Fruit fly (Drosophila melanogaster) whole organism, embryonic: ENCODE results near the gene CG14147.
A peak's percentile ranks its signal among the peaks of the same experiment; 100 is the strongest.

ENCODE experiments used
- Awh ChIP-seq: fragments of 200-800 bp; sonication (Bioruptor generic); IDR thresholded peaks from 2 replicates; pipeline ENCODE4, ENCODE4 v1.3.6; 2022; ENCODE audit warnings: missing biosample characterization, missing genetic modification characterization
- CG10321 ChIP-seq: fragments of 200-800 bp; sonication (Bioruptor generic); IDR thresholded peaks from 2 replicates; pipeline ENCODE4 v1.3.6; 2022; ENCODE audit warnings: missing biosample characterization, missing genetic modification characterization
- CG10565 ChIP-seq: fragments of 200-800 bp; sonication (Bioruptor generic); optimal IDR thresholded peaks from 3 replicates; lab custom pipeline; 2016; ENCODE audit warnings: missing biosample characterization, mild to moderate bottlenecking, missing genetic modification characterization
- CG11504 ChIP-seq: fragments of 200-800 bp; sonication (Bioruptor generic); optimal IDR thresholded peaks from 3 replicates; lab custom pipeline; 2019; ENCODE audit warnings: missing biosample characterization, mild to moderate bottlenecking, missing genetic modification characterization, moderate library complexity
- CG12071 ChIP-seq: fragments of 200-800 bp; sonication (Bioruptor generic); optimal IDR thresholded peaks from 3 replicates; lab custom pipeline; 2018; ENCODE audit warnings: missing biosample characterization, mild to moderate bottlenecking, missing genetic modification characterization
- CG13775 ChIP-seq: fragments of 200-800 bp; sonication (Bioruptor generic); optimal IDR thresholded peaks from 3 replicates; lab custom pipeline; 2017; ENCODE audit warnings: missing biosample characterization, mild to moderate bottlenecking, missing genetic modification characterization
- CG15514 ChIP-seq: fragments of 200-800 bp; sonication (Bioruptor generic); optimal IDR thresholded peaks from 3 replicates; lab custom pipeline; 2017; ENCODE audit warnings: missing biosample characterization, missing genetic modification characterization, mild to moderate bottlenecking, moderate library complexity, missing genetic modification reagents
- CG17361 ChIP-seq: fragments of 200-800 bp; sonication (Bioruptor generic); IDR thresholded peaks from 3 replicates; pipeline ENCODE4 v1.3.6; 2022; ENCODE audit warnings: missing biosample characterization, missing genetic modification characterization
- CG18262 ChIP-seq: fragments of 200-800 bp; optimal IDR thresholded peaks from 3 replicates; lab custom pipeline; 2019; ENCODE audit warnings: missing biosample characterization, mild to moderate bottlenecking, missing genetic modification characterization, moderate library complexity
- CG2199 ChIP-seq: fragments of 200-800 bp; sonication (Bioruptor generic); IDR thresholded peaks from 3 replicates; pipeline ENCODE4 v1.3.6; 2022; ENCODE audit warnings: missing biosample characterization, missing genetic modification characterization
- CG2875 ChIP-seq: fragments of 200-800 bp; sonication (Bioruptor generic); optimal IDR thresholded peaks from 2 replicates; lab custom pipeline; 2017; ENCODE audit warnings: missing biosample characterization, mild to moderate bottlenecking, missing genetic modification characterization, missing genetic modification reagents
- CG3281 ChIP-seq: fragments of 200-800 bp; sonication (Bioruptor generic); optimal IDR thresholded peaks from 3 replicates; lab custom pipeline; 2017; ENCODE audit warnings: missing biosample characterization, mild to moderate bottlenecking, missing genetic modification characterization
- CG3995 ChIP-seq: fragments of 200-800 bp; sonication (Bioruptor generic); optimal IDR thresholded peaks from 3 replicates; lab custom pipeline; 2016; ENCODE audit warnings: missing biosample characterization, missing genetic modification characterization
- CG4282 ChIP-seq: fragments of 200-800 bp; sonication (Bioruptor generic); optimal IDR thresholded peaks from 2 replicates; lab custom pipeline; 2016; ENCODE audit warnings: missing biosample characterization, missing genetic modification characterization
- CG7963 ChIP-seq: fragments of 200-800 bp; sonication (Bioruptor generic); IDR thresholded peaks from 3 replicates; pipeline ENCODE4 v1.3.6; 2022; ENCODE audit warnings: missing biosample characterization, missing genetic modification characterization; ENCODE audit not compliant: partially characterized antibody
- CG9932 ChIP-seq: fragments of 200-800 bp; sonication (Bioruptor generic); IDR thresholded peaks from 2 replicates; pipeline ENCODE4 v1.3.6; 2022; ENCODE audit warnings: missing biosample characterization, missing genetic modification characterization
- Chrac-16 ChIP-seq: fragments of 200-800 bp; sonication (Bioruptor generic); optimal IDR thresholded peaks from 3 replicates; lab custom pipeline; 2016; ENCODE audit warnings: missing biosample characterization, missing genetic modification characterization
- CoRest ChIP-seq: fragments of 200-800 bp; sonication (Bioruptor generic); optimal IDR thresholded peaks from 3 replicates; lab custom pipeline; 2018; ENCODE audit warnings: missing biosample characterization, mild to moderate bottlenecking, missing genetic modification characterization, moderate library complexity
- Deaf1 ChIP-seq: fragments of 200-800 bp; optimal IDR thresholded peaks from 3 replicates; lab custom pipeline; 2019; ENCODE audit warnings: missing biosample characterization, mild to moderate bottlenecking, missing genetic modification characterization, moderate library complexity
- Dek ChIP-seq: fragments of 200-800 bp; sonication (Bioruptor generic); optimal IDR thresholded peaks from 3 replicates; lab custom pipeline; 2019; ENCODE audit warnings: missing biosample characterization, mild to moderate bottlenecking, missing genetic modification characterization, moderate library complexity
- E2f1 ChIP-seq: fragments of 200-800 bp; sonication (Bioruptor generic); IDR thresholded peaks from 2 replicates; pipeline ENCODE4 v1.3.6; 2022; ENCODE audit warnings: missing biosample characterization, missing genetic modification characterization
- Eip74EF ChIP-seq, 2 experiments: fragments of 200-800 bp in 1 of 2; fragments of >200 bp in 1 of 2; sonication (Bioruptor generic) in 1 of 2; optimal IDR thresholded peaks; 2 replicates each; lab custom pipeline; 2017 to 2019; ENCODE audit warnings: missing biosample characterization in 2 of 2, missing genetic modification characterization in 2 of 2, mild to moderate bottlenecking in 1 of 2, moderate library complexity in 1 of 2
- Elba2 ChIP-seq: fragments of 200-800 bp; sonication (Bioruptor generic); optimal IDR thresholded peaks from 3 replicates; lab custom pipeline; 2016; ENCODE audit warnings: missing biosample characterization, missing genetic modification characterization
- Ets97D ChIP-seq: fragments of 200-800 bp; sonication (Bioruptor generic); optimal IDR thresholded peaks from 3 replicates; lab custom pipeline; 2016; ENCODE audit warnings: missing biosample characterization, missing genetic modification characterization
- MESR4 ChIP-seq: fragments of 200-800 bp; sonication (Bioruptor generic); optimal IDR thresholded peaks from 2 replicates; lab custom pipeline; 2018; ENCODE audit warnings: missing biosample characterization, mild to moderate bottlenecking, missing genetic modification characterization, moderate library complexity
- Pdp1 ChIP-seq, 2 experiments: fragments of 200-800 bp; sonication (Bioruptor generic); optimal IDR thresholded peaks; 3 replicates each; lab custom pipeline; 2016; ENCODE audit warnings: missing biosample characterization in 2 of 2, missing genetic modification characterization in 2 of 2, mild to moderate bottlenecking in 1 of 2, moderate library complexity in 1 of 2
- Poxn ChIP-seq: fragments of 200-800 bp; sonication (Bioruptor generic); IDR thresholded peaks from 2 replicates; pipeline ENCODE4 v1.3.6; 2022; ENCODE audit warnings: missing biosample characterization, missing genetic modification characterization
- Rx ChIP-seq: fragments of 200-800 bp; sonication (Bioruptor generic); IDR thresholded peaks from 2 replicates; pipeline ENCODE4 v1.3.6; 2022; ENCODE audit warnings: missing biosample characterization, missing genetic modification characterization
- Spps ChIP-seq: fragments of 200-800 bp; sonication (Bioruptor generic); optimal IDR thresholded peaks from 2 replicates; lab custom pipeline; 2018; ENCODE audit warnings: missing biosample characterization, mild to moderate bottlenecking, missing genetic modification characterization
- Xbp1 ChIP-seq: fragments of 200-800 bp; sonication (Bioruptor generic); optimal IDR thresholded peaks from 3 replicates; lab custom pipeline; 2016; ENCODE audit warnings: missing biosample characterization, mild to moderate bottlenecking, missing genetic modification characterization
- cato ChIP-seq: fragments of 200-800 bp; sonication (Bioruptor generic); optimal IDR thresholded peaks from 2 replicates; lab custom pipeline; 2016; ENCODE audit warnings: missing biosample characterization, missing genetic modification characterization, borderline replicate concordance
- caup ChIP-seq: fragments of 200-800 bp; sonication (Bioruptor generic); optimal IDR thresholded peaks from 3 replicates; lab custom pipeline; 2017; ENCODE audit warnings: missing biosample characterization, mild to moderate bottlenecking, missing genetic modification characterization, moderate library complexity; ENCODE audit not compliant: severe bottlenecking
- crp ChIP-seq, 2 experiments: fragments of 200-800 bp; sonication (Bioruptor generic); optimal IDR thresholded peaks; 2 replicates in 1 of 2; 3 replicates in 1 of 2; lab custom pipeline; 2017; ENCODE audit warnings: missing biosample characterization in 2 of 2, missing genetic modification characterization in 2 of 2, mild to moderate bottlenecking in 1 of 2, moderate library complexity in 1 of 2
- dpn ChIP-seq, 2 experiments: fragments of 200-800 bp; sonication (Bioruptor generic); optimal IDR thresholded peaks; 3 replicates each; lab custom pipeline; 2016; ENCODE audit warnings: missing biosample characterization in 2 of 2, missing genetic modification characterization in 2 of 2
- dysf ChIP-seq: fragments of 200-800 bp; sonication (Bioruptor generic); IDR thresholded peaks from 3 replicates; pipeline ENCODE4 v1.3.6; 2022; ENCODE audit warnings: missing biosample characterization, missing genetic modification characterization
- fd102C ChIP-seq: fragments of 200-800 bp; sonication (Bioruptor generic); optimal IDR thresholded peaks from 2 replicates; lab custom pipeline; 2018; ENCODE audit warnings: missing biosample characterization, mild to moderate bottlenecking, missing genetic modification characterization, moderate library complexity
- fru ChIP-seq: fragments of >200 bp; optimal IDR thresholded peaks from 2 replicates; lab custom pipeline; 2017
- ftz-f1 ChIP-seq: fragments of 200-800 bp; sonication (Bioruptor generic); optimal IDR thresholded peaks from 2 replicates; lab custom pipeline; 2016; ENCODE audit warnings: missing biosample characterization, missing genetic modification characterization
- fu2 ChIP-seq: fragments of 200-800 bp; sonication (Bioruptor generic); optimal IDR thresholded peaks from 2 replicates; lab custom pipeline; 2016; ENCODE audit warnings: missing biosample characterization, missing genetic modification characterization
- kah ChIP-seq: fragments of 200-800 bp; sonication (Bioruptor generic); optimal IDR thresholded peaks from 2 replicates; lab custom pipeline; 2018; ENCODE audit warnings: missing biosample characterization, mild to moderate bottlenecking, missing genetic modification characterization
- mirr ChIP-seq: fragments of 200-800 bp; sonication (Bioruptor generic); optimal IDR thresholded peaks from 3 replicates; lab custom pipeline; 2018; ENCODE audit warnings: missing biosample characterization, mild to moderate bottlenecking, missing genetic modification characterization
- mld ChIP-seq: fragments of 200-800 bp; sonication (Bioruptor generic); IDR thresholded peaks from 3 replicates; pipeline ENCODE4 v1.3.6; 2022; ENCODE audit warnings: missing biosample characterization, missing genetic modification characterization; ENCODE audit not compliant: partially characterized antibody
- nerfin-1 ChIP-seq: fragments of 200-800 bp; sonication (Bioruptor generic); optimal IDR thresholded peaks from 3 replicates; lab custom pipeline; 2019; ENCODE audit warnings: missing biosample characterization, mild to moderate bottlenecking, missing genetic modification characterization, moderate library complexity
- p53 ChIP-seq: fragments of 200-800 bp; sonication (Bioruptor generic); optimal IDR thresholded peaks from 2 replicates; lab custom pipeline; 2016; ENCODE audit warnings: missing biosample characterization, missing genetic modification characterization
- ro ChIP-seq: fragments of 200-800 bp; sonication (Bioruptor generic); IDR thresholded peaks from 2 replicates; pipeline ENCODE4 v1.3.6; 2022; ENCODE audit warnings: missing biosample characterization, missing genetic modification characterization
- sob ChIP-seq: fragments of 200-800 bp; sonication (Bioruptor generic); IDR thresholded peaks from 2 replicates; pipeline ENCODE4 v1.3.6; 2022; ENCODE audit warnings: missing biosample characterization, missing genetic modification characterization
- twi ChIP-seq: fragments of 200-800 bp; optimal IDR thresholded peaks from 2 replicates; lab custom pipeline; 2019; ENCODE audit warnings: missing biosample characterization, mild to moderate bottlenecking, missing genetic modification characterization, moderate library complexity
- vvl ChIP-seq: fragments of 200-800 bp; sonication (Bioruptor generic); IDR thresholded peaks from 2 replicates; pipeline ENCODE4 v1.3.6; 2022; ENCODE audit warnings: missing biosample characterization, missing genetic modification characterization

The CG14147 gene

dm6 chr3L:10965731-10966647 is 6.5 kb upstream of the CG14147 start (continued):
- peak; percentile 50 for TF ChIP-seq caup (GFP tag; lab: Kevin White, UChicago)
- TF ChIP-seq Pdp1 (GFP tag; optimal IDR thresholded peaks at IDR 0.05; lab: Kevin White, UChicago), result peak; percentile 82 to 87
- peak; percentile 88 for TF ChIP-seq nerfin-1 (tag; lab: Kevin White, UChicago)
- TF ChIP-seq dpn (GFP tag; optimal IDR thresholded peaks at IDR 0.05; lab: Kevin White, UChicago), result peak; percentile 86 to 87
- peak; percentile 70 for TF ChIP-seq ro (GFP tag; lab: Robert Waterston, UW)
- TF ChIP-seq CG12071 (GFP tag; lab: Kevin White, UChicago), result peak; percentile 76
- TF ChIP-seq crp (GFP tag; optimal IDR thresholded peaks at IDR 0.05; lab: Kevin White, UChicago), result peak in 1 of 2 experiments; percentile 36
- peak; percentile 81 for TF ChIP-seq twi
- TF ChIP-seq CG4282 (GFP tag; lab: Kevin White, UChicago), result peak; percentile 60
- peak; percentile 73 for TF ChIP-seq Deaf1 (tag; lab: Kevin White, UChicago)
- TF ChIP-seq ftz-f1 (GFP tag; lab: Kevin White, UChicago), result no peak
- TF ChIP-seq CG10321 (GFP tag; lab: Robert Waterston, UW), result peak; percentile 33; the same call in 1 of the 2 replicates
- peak; percentile 61 for TF ChIP-seq CG13775 (GFP tag; lab: Kevin White, UChicago)
- peak; percentile 76 for TF ChIP-seq sob (GFP tag; lab: Robert Waterston, UW)
- peak; percentile 85 for TF ChIP-seq CG2875 (GFP tag; lab: Kevin White, UChicago)
- peak; percentile 11 for TF ChIP-seq mirr (GFP tag; lab: Kevin White, UChicago)
- TF ChIP-seq Xbp1 (GFP tag; lab: Kevin White, UChicago), result peak; percentile 91
- TF ChIP-seq vvl (GFP tag; lab: Robert Waterston, UW), result peak; percentile 92
- peak; percentile 23 for TF ChIP-seq CG10565 (GFP tag; lab: Kevin White, UChicago)
- TF ChIP-seq Awh (GFP tag; lab: Robert Waterston, UW), result peak; percentile 76; the same call in 1 of the 2 replicates
- peak; percentile 82 for TF ChIP-seq E2f1 (GFP tag; lab: Robert Waterston, UW)
- peak; percentile 93 for TF ChIP-seq CG18262
- TF ChIP-seq CG7963 (GFP tag; lab: Robert Waterston, UW), result no peak
- no peak for TF ChIP-seq fu2 (GFP tag; lab: Kevin White, UChicago)
- peak; percentile 87 for TF ChIP-seq Spps (tag; lab: Kevin White, UChicago)
- peak; percentile 16 for TF ChIP-seq MESR4
- TF ChIP-seq cato, result peak; percentile 67
- peak; percentile 70 for TF ChIP-seq Rx (GFP tag; lab: Robert Waterston, UW)
- TF ChIP-seq CG2199 (GFP tag; lab: Robert Waterston, UW), result peak; percentile 61; the same call in 2 of the 3 replicates
- peak; percentile 82 for TF ChIP-seq kah (GFP tag; lab: Kevin White, UChicago)
- no peak for TF ChIP-seq fd102C (GFP tag; lab: Kevin White, UChicago)
- no peak for TF ChIP-seq Poxn
- peak in 1 of 2 experiments; percentile 84 for TF ChIP-seq Eip74EF (GFP tag; optimal IDR thresholded peaks at IDR 0.05; lab: Kevin White, UChicago)
- peak; percentile 74 for TF ChIP-seq Dek (tag; lab: Kevin White, UChicago)
- TF ChIP-seq fru (lab: Kevin White, UChicago), result no peak
- no peak for TF ChIP-seq CG3995
- TF ChIP-seq Chrac-16 (GFP tag; lab: Kevin White, UChicago), result peak; percentile 79
- TF ChIP-seq dysf (GFP tag; lab: Robert Waterston, UW), result peak; percentile 91
- no peak for TF ChIP-seq CG9932 (GFP tag; lab: Robert Waterston, UW)
- peak; percentile 44 for TF ChIP-seq p53
- peak; percentile 90 for TF ChIP-seq CG17361 (GFP tag; lab: Robert Waterston, UW)
- peak; percentile 39 for TF ChIP-seq CG15514
- peak; percentile 92 for TF ChIP-seq CoRest (tag; lab: Kevin White, UChicago)
- TF ChIP-seq mld (GFP tag; lab: Robert Waterston, UW), result no peak
- TF ChIP-seq CG3281, result peak; percentile 56
- peak; percentile 93 for TF ChIP-seq CG11504
- TF ChIP-seq Ets97D, result peak; percentile 68
- no peak for TF ChIP-seq Elba2 (GFP tag; lab: Kevin White, UChicago)
